Worm (Caenorhabditis elegans): ENCODE data around the gene C25G4.17.
A peak's percentile ranks its signal among the peaks of the same experiment; 100 is the strongest.

C25G4.17 gene

ce11 chrIV:12441715-12442114 is at the start of gene C25G4.17:
C25G4.17 (plus strand) TSS chrIV:12442015.
- TF ChIP-seq ztf-26 (tag; optimal IDR thresholded peaks at IDR 0.05), result no peak
- TF ChIP-seq lir-1 (GFP tag; conservative IDR thresholded peaks at IDR 0.05), result no peak
- TF ChIP-seq K11D2.4 (GFP tag; IDR thresholded peaks at IDR 0.05), result no peak
- no peak for TF ChIP-seq ama-1 (optimal IDR thresholded peaks at IDR 0.05)
- TF ChIP-seq ama-1 (GFP tag; optimal IDR thresholded peaks at IDR 0.05), result no peak
- no peak for TF ChIP-seq nhr-179 (tag; optimal IDR thresholded peaks at IDR 0.05)
- TF ChIP-seq mes-4 (tag; optimal IDR thresholded peaks at IDR 0.05), result no peak
- TF ChIP-seq attf-3 (GFP tag; conservative IDR thresholded peaks at IDR 0.05), result no peak
- no peak for TF ChIP-seq unc-62 (GFP tag; optimal IDR thresholded peaks at IDR 0.05)
- TF ChIP-seq tbp1 (GFP tag; optimal IDR thresholded peaks at IDR 0.05), result no peak
- TF ChIP-seq dpff-1 (tag; optimal IDR thresholded peaks at IDR 0.05), result no peak
- no peak for TF ChIP-seq K12H6.12 (tag; optimal IDR thresholded peaks at IDR 0.05)
- no peak for TF ChIP-seq F37B4.10 (GFP tag; IDR thresholded peaks at IDR 0.05)
- TF ChIP-seq Y95B8A.8 (GFP tag; IDR thresholded peaks at IDR 0.05), result no peak
- no peak for TF ChIP-seq xnd-1 (tag; optimal IDR thresholded peaks at IDR 0.05)

ce11 chrIV:12396645-12397258 is 45.1 kb upstream of the C25G4.17 start:
- TF ChIP-seq ztf-6 (GFP tag; IDR thresholded peaks at IDR 0.05) (no peak), lin-54 (GFP tag; optimal IDR thresholded peaks at IDR 0.05) (no peak), sdz-38 (tag; optimal IDR thresholded peaks at IDR 0.05) (no peak), unc-62 (GFP tag; optimal IDR thresholded peaks at IDR 0.05) (no peak), ekl-4 (GFP tag; IDR thresholded peaks at IDR 0.05) (no peak), cebp-2 (GFP tag; IDR thresholded peaks at IDR 0.05) (0 out of 2 replicates have a peak, but pooled peaks have one; percentile 41)

- TF ChIP-seq Y53F4B.3 (GFP tag; IDR thresholded peaks at IDR 0.05) (no peak), lin-40 (tag; optimal IDR thresholded peaks at IDR 0.05) (no peak), ceh-27 (GFP tag; optimal IDR thresholded peaks at IDR 0.05) (no peak), ztf-18 (tag; optimal IDR thresholded peaks at IDR 0.05) (no peak), F49E8.2 (tag; optimal IDR thresholded peaks at IDR 0.05; ENCODE audit: insufficient read depth) (no peak), bed-1 (GFP tag; IDR thresholded peaks at IDR 0.05) (no peak), pbrm-1 (GFP tag; IDR thresholded peaks at IDR 0.05) (no peak), ceh-91 (GFP tag; IDR thresholded peaks at IDR 0.05) (no peak), mxl-1 (tag; optimal IDR thresholded peaks at IDR 0.05) (no peak), egl-44 (GFP tag; IDR thresholded peaks at IDR 0.05) (no peak), ztf-6 (GFP tag; IDR thresholded peaks at IDR 0.05) (no peak), tlf-1 (GFP tag; optimal IDR thresholded peaks at IDR 0.05) (no peak), Y79H2A.3 (GFP tag; conservative IDR thresholded peaks at IDR 0.05) (no peak), rcor-1 (GFP tag; IDR thresholded peaks at IDR 0.05) (no peak), F23B12.7 (tag; optimal IDR thresholded peaks at IDR 0.05; ENCODE audit: insufficient read depth) (no peak), ama-1 (optimal IDR thresholded peaks at IDR 0.05) (no peak), ama-1 (GFP tag; optimal IDR thresholded peaks at IDR 0.05) (no peak), F55B11.4 (tag; optimal IDR thresholded peaks at IDR 0.05; ENCODE audit: borderline replicate concordance, insufficient read depth) (no peak), zim-3 (tag; optimal IDR thresholded peaks at IDR 0.05) (no peak)
Measured at ce11 chrIV:12398437-12398836, 43.4 kb upstream of the C25G4.17 start, which contains the start of gene acs-20. acs-20 (minus strand) TSS chrIV:12398706.

ce11 chrIV:12399983-12400382 is 41.8 kb upstream of the C25G4.17 start:
- TF ChIP-seq ztf-6 (GFP tag; IDR thresholded peaks at IDR 0.05) (no peak), unc-62 (GFP tag; optimal IDR thresholded peaks at IDR 0.05) (peak; percentile 69), F55B11.4 (tag; optimal IDR thresholded peaks at IDR 0.05; ENCODE audit: borderline replicate concordance, insufficient read depth) (no peak), ceh-91 (GFP tag; IDR thresholded peaks at IDR 0.05) (no peak), ama-1 (optimal IDR thresholded peaks at IDR 0.05) (no peak), ama-1 (GFP tag; optimal IDR thresholded peaks at IDR 0.05) (no peak), unc-130 (GFP tag; optimal IDR thresholded peaks at IDR 0.05) (no peak), lsl-1 (GFP tag; optimal IDR thresholded peaks at IDR 0.05) (no peak), akir-1 (GFP tag; optimal IDR thresholded peaks at IDR 0.05) (no peak), lin-40 (tag; optimal IDR thresholded peaks at IDR 0.05) (peak; percentile 19), hmg-1.2 (GFP tag; IDR thresholded peaks at IDR 0.05) (no peak), hmg-20 (GFP tag; IDR thresholded peaks at IDR 0.05) (no peak), nhr-80 (tag; optimal IDR thresholded peaks at IDR 0.05) (peak; percentile 93), dox-1 (GFP tag; IDR thresholded peaks at IDR 0.05) (peak; percentile 47; the same call in 1 of the 2 replicates), B0019.2 (GFP tag; conservative IDR thresholded peaks at IDR 0.05) (no peak), lin-54 (GFP tag; optimal IDR thresholded peaks at IDR 0.05) (peak; percentile 10), zim-3 (tag; optimal IDR thresholded peaks at IDR 0.05) (no peak)
